Fruit fly (Drosophila melanogaster) whole organism, embryonic: ENCODE data around the gene wapl.
A peak's percentile ranks its signal among the peaks of the same experiment; 100 is the strongest.

Experiments
- Ada2b ChIP-seq: fragments of 200-800 bp; sonication (Bioruptor generic); IDR thresholded peaks from 2 replicates; pipeline ENCODE4 v1.3.6; 2022; ENCODE audit warnings: missing biosample characterization, missing genetic modification characterization
- Awh ChIP-seq: fragments of 200-800 bp; sonication (Bioruptor generic); IDR thresholded peaks from 2 replicates; pipeline ENCODE4, ENCODE4 v1.3.6; 2022; ENCODE audit warnings: missing biosample characterization, missing genetic modification characterization
- BtbVII ChIP-seq: fragments of 200-800 bp; sonication (Bioruptor generic); optimal IDR thresholded peaks from 3 replicates; lab custom pipeline; 2017; ENCODE audit warnings: missing biosample characterization, mild to moderate bottlenecking, missing genetic modification characterization
- CG1024 ChIP-seq: fragments of 200-800 bp; sonication (Bioruptor generic); IDR thresholded peaks from 2 replicates; pipeline ENCODE4 v1.3.6; 2022; ENCODE audit warnings: missing biosample characterization, missing genetic modification characterization
- CG10274 ChIP-seq: fragments of 200-800 bp; sonication (Bioruptor generic); optimal IDR thresholded peaks from 3 replicates; lab custom pipeline; 2017; ENCODE audit warnings: missing biosample characterization, mild to moderate bottlenecking, missing genetic modification characterization
- CG11695 ChIP-seq: fragments of 200-800 bp; sonication (Bioruptor generic); IDR thresholded peaks from 3 replicates; pipeline ENCODE4 v1.3.6; 2022; ENCODE audit warnings: missing biosample characterization, missing genetic modification characterization
- CG12236 ChIP-seq: fragments of 200-800 bp; sonication (Bioruptor generic); optimal IDR thresholded peaks from 2 replicates; lab custom pipeline; 2016; ENCODE audit warnings: missing biosample characterization, missing genetic modification characterization
- CG12942 ChIP-seq: fragments of 200-800 bp; sonication (Bioruptor generic); optimal IDR thresholded peaks from 3 replicates; lab custom pipeline; 2016; ENCODE audit warnings: missing biosample characterization, missing genetic modification characterization
- CG17186 ChIP-seq: fragments of 200-800 bp; sonication (Bioruptor generic); optimal IDR thresholded peaks from 3 replicates; lab custom pipeline; 2017; ENCODE audit warnings: missing biosample characterization, missing genetic modification reagents, missing genetic modification characterization
- CG17385 ChIP-seq: fragments of 200-800 bp; sonication (Bioruptor generic); optimal IDR thresholded peaks from 3 replicates; lab custom pipeline; 2018; ENCODE audit warnings: missing biosample characterization, mild to moderate bottlenecking, missing genetic modification characterization
- CG17568 ChIP-seq: fragments of 200-800 bp; sonication (Bioruptor generic); optimal IDR thresholded peaks from 2 replicates; lab custom pipeline; 2018; ENCODE audit warnings: missing biosample characterization, mild to moderate bottlenecking, missing genetic modification characterization, moderate library complexity
- CG2712 ChIP-seq: fragments of 200-800 bp; optimal IDR thresholded peaks from 3 replicates; lab custom pipeline; 2019; ENCODE audit warnings: missing biosample characterization, mild to moderate bottlenecking, missing genetic modification characterization, moderate library complexity
- CG30403 ChIP-seq: fragments of 200-800 bp; sonication (Bioruptor generic); optimal IDR thresholded peaks from 3 replicates; lab custom pipeline; 2016; ENCODE audit warnings: missing biosample characterization, missing genetic modification characterization
- CG32532 ChIP-seq: fragments of 200-800 bp; sonication (Bioruptor generic); IDR thresholded peaks from 2 replicates; pipeline ENCODE4 v1.3.6; 2022; ENCODE audit warnings: missing biosample characterization, missing genetic modification characterization
- CG32767 ChIP-seq: fragments of 200-800 bp; sonication (Bioruptor generic); IDR thresholded peaks from 2 replicates; pipeline ENCODE4 v1.3.6; 2022; ENCODE audit warnings: missing biosample characterization, missing genetic modification characterization
- CG6689 ChIP-seq: fragments of 200-800 bp; sonication (Bioruptor generic); IDR thresholded peaks from 2 replicates; pipeline ENCODE4 v1.3.6; 2022; ENCODE audit warnings: missing biosample characterization, missing genetic modification characterization
- CG6791 ChIP-seq: fragments of 200-800 bp; sonication (Bioruptor generic); IDR thresholded peaks from 3 replicates; pipeline ENCODE4 v1.3.6; 2022; ENCODE audit warnings: missing biosample characterization, missing genetic modification characterization; ENCODE audit not compliant: partially characterized antibody
- CG7839 ChIP-seq: fragments of 200-800 bp; sonication (Bioruptor generic); optimal IDR thresholded peaks from 3 replicates; lab custom pipeline; 2018; ENCODE audit warnings: missing biosample characterization, mild to moderate bottlenecking, missing genetic modification characterization, moderate library complexity
- CG8290 ChIP-seq, 3 experiments: fragments of 200-800 bp; sonication (Bioruptor generic); optimal IDR thresholded peaks; 2 replicates each; lab custom pipeline; 2016 to 2019; ENCODE audit warnings: missing biosample characterization in 3 of 3, missing genetic modification characterization in 3 of 3, mild to moderate bottlenecking in 2 of 3, moderate library complexity in 1 of 3
- E2f2 ChIP-seq: fragments of 200-800 bp; sonication (Bioruptor generic); IDR thresholded peaks from 2 replicates; pipeline ENCODE4 v1.3.6; 2022; ENCODE audit warnings: missing biosample characterization, missing genetic modification characterization
- Ets97D ChIP-seq: fragments of 200-800 bp; sonication (Bioruptor generic); optimal IDR thresholded peaks from 3 replicates; lab custom pipeline; 2016; ENCODE audit warnings: missing biosample characterization, missing genetic modification characterization
- H2.0 ChIP-seq: fragments of 200-800 bp; sonication (Bioruptor generic); IDR thresholded peaks from 2 replicates; pipeline ENCODE4 v1.3.6; 2022; ENCODE audit warnings: missing biosample characterization, missing genetic modification characterization
- HLH3B ChIP-seq: fragments of 200-800 bp; sonication (Bioruptor generic); IDR thresholded peaks from 2 replicates; pipeline ENCODE4 v1.3.6; 2022; ENCODE audit warnings: missing biosample characterization, missing genetic modification characterization
- Hr3 ChIP-seq: fragments of 200-800 bp; sonication (Bioruptor generic); optimal IDR thresholded peaks from 3 replicates; lab custom pipeline; 2016; ENCODE audit warnings: missing biosample characterization, missing genetic modification characterization
- Hsf ChIP-seq: fragments of 200-800 bp; sonication (Bioruptor generic); optimal IDR thresholded peaks from 3 replicates; lab custom pipeline; 2016; ENCODE audit warnings: missing biosample characterization, missing genetic modification characterization
- Med ChIP-seq: fragments of 200-800 bp; sonication (Bioruptor generic); peaks from one replicate; lab custom pipeline; 2016; ENCODE audit warnings: missing biosample characterization, missing genetic modification characterization, mild to moderate bottlenecking, inconsistent platforms, moderate library complexity
- Ptx1 ChIP-seq: fragments of 200-800 bp; sonication (Bioruptor generic); IDR thresholded peaks from 2 replicates; pipeline ENCODE4 v1.3.6; 2022; ENCODE audit warnings: missing biosample characterization, missing genetic modification characterization
- al ChIP-seq: fragments of 200-800 bp; sonication (Bioruptor generic); IDR thresholded peaks from 2 replicates; pipeline ENCODE4 v1.3.6; 2022; ENCODE audit warnings: missing biosample characterization, missing genetic modification characterization
- aop ChIP-seq: fragments of 200-800 bp; sonication (Bioruptor generic); IDR thresholded peaks from 2 replicates; pipeline ENCODE4 v1.3.6; 2022; ENCODE audit warnings: missing biosample characterization, missing genetic modification characterization
- ato ChIP-seq: fragments of 200-800 bp; sonication (Bioruptor generic); IDR thresholded peaks from 2 replicates; pipeline ENCODE4 v1.3.6; 2022; ENCODE audit warnings: missing biosample characterization, missing genetic modification characterization; ENCODE audit not compliant: partially characterized antibody
- cg ChIP-seq: fragments of 200-800 bp; sonication (Bioruptor generic); optimal IDR thresholded peaks from 3 replicates; lab custom pipeline; 2019; ENCODE audit warnings: missing biosample characterization, mild to moderate bottlenecking, missing genetic modification characterization, moderate library complexity
- chn ChIP-seq: fragments of 200-800 bp; sonication (Bioruptor generic); optimal IDR thresholded peaks from 2 replicates; lab custom pipeline; 2016; ENCODE audit warnings: missing biosample characterization, missing genetic modification characterization
- ci ChIP-seq: fragments of 200-800 bp; sonication (Bioruptor generic); IDR thresholded peaks from 3 replicates; pipeline ENCODE4 v1.3.6; 2022; ENCODE audit warnings: missing biosample characterization, missing genetic modification characterization
- dati ChIP-seq: fragments of 200-800 bp; sonication (Bioruptor generic); IDR thresholded peaks from 2 replicates; pipeline ENCODE4 v1.3.6; 2022; ENCODE audit warnings: missing biosample characterization, missing genetic modification characterization
- dysf ChIP-seq: fragments of 200-800 bp; sonication (Bioruptor generic); IDR thresholded peaks from 3 replicates; pipeline ENCODE4 v1.3.6; 2022; ENCODE audit warnings: missing biosample characterization, missing genetic modification characterization
- gsb-n ChIP-seq: fragments of 200-800 bp; sonication (Bioruptor generic); optimal IDR thresholded peaks from 3 replicates; lab custom pipeline; 2018; ENCODE audit warnings: missing biosample characterization, mild to moderate bottlenecking, missing genetic modification characterization
- hkb ChIP-seq, 2 experiments: fragments of 200-800 bp in 1 of 2; fragments of >200 bp in 1 of 2; sonication (Bioruptor generic) in 1 of 2; IDR thresholded peaks in 1 of 2; optimal IDR thresholded peaks in 1 of 2; 2 replicates each; pipeline versions ENCODE4 v1.3.6 to Lab custom; 2017 to 2022; ENCODE audit warnings: missing biosample characterization in 1 of 2, missing genetic modification characterization in 1 of 2
- lmd ChIP-seq: fragments of 200-800 bp; sonication (Bioruptor generic); IDR thresholded peaks from 2 replicates; pipeline ENCODE4 v1.3.6; 2022; ENCODE audit warnings: missing biosample characterization, missing genetic modification characterization
- luna ChIP-seq: fragments of 200-800 bp; sonication (Bioruptor generic); optimal IDR thresholded peaks from 2 replicates; lab custom pipeline; 2016; ENCODE audit warnings: missing biosample characterization, missing genetic modification characterization
- nerfin-2 ChIP-seq: fragments of 200-800 bp; sonication (Bioruptor generic); IDR thresholded peaks from 2 replicates; pipeline ENCODE4 v1.3.6; 2022; ENCODE audit warnings: missing biosample characterization, missing genetic modification characterization; ENCODE audit not compliant: partially characterized antibody
- p53 ChIP-seq: fragments of 200-800 bp; sonication (Bioruptor generic); optimal IDR thresholded peaks from 2 replicates; lab custom pipeline; 2016; ENCODE audit warnings: missing biosample characterization, missing genetic modification characterization
- prd ChIP-seq, 3 experiments: fragments of >200 bp in 2 of 3; fragments of 200-800 bp in 1 of 3; sonication (Bioruptor generic) in 1 of 3; optimal IDR thresholded peaks in 2 of 3; IDR thresholded peaks in 1 of 3; 2 replicates in 2 of 3; 3 replicates in 1 of 3; pipeline versions ENCODE4 v1.3.6 to Lab custom; 2017 to 2022; ENCODE audit warnings: missing biosample characterization in 1 of 3, missing genetic modification characterization in 1 of 3
- pzg ChIP-seq: fragments of 200-800 bp; sonication (Bioruptor generic); optimal IDR thresholded peaks from 3 replicates; lab custom pipeline; 2018; ENCODE audit warnings: missing biosample characterization, mild to moderate bottlenecking, missing genetic modification characterization, moderate library complexity
- rib ChIP-seq: fragments of 200-800 bp; sonication (Bioruptor generic); IDR thresholded peaks from 2 replicates; pipeline ENCODE4 v1.3.6; 2022; ENCODE audit warnings: missing biosample characterization, missing genetic modification characterization
- row ChIP-seq: fragments of 200-800 bp; sonication (Bioruptor generic); IDR thresholded peaks from 3 replicates; pipeline ENCODE4 v1.3.6; 2022; ENCODE audit warnings: missing biosample characterization, missing genetic modification characterization
- sc ChIP-seq, 3 experiments: fragments of >200 bp in 2 of 3; fragments of 200-800 bp in 1 of 3; sonication (Bioruptor generic) in 1 of 3; optimal IDR thresholded peaks; 2 replicates in 2 of 3; 3 replicates in 1 of 3; lab custom pipeline; 2017; ENCODE audit warnings: mild to moderate bottlenecking in 1 of 3, missing biosample characterization in 1 of 3, missing genetic modification characterization in 1 of 3, missing genetic modification reagents in 1 of 3
- seq ChIP-seq: fragments of 200-800 bp; sonication (Bioruptor generic); IDR thresholded peaks from 2 replicates; pipeline ENCODE4 v1.3.6; 2022; ENCODE audit warnings: missing biosample characterization, missing genetic modification characterization
- tgo ChIP-seq: fragments of 200-800 bp; sonication (Bioruptor generic); IDR thresholded peaks from 3 replicates; pipeline ENCODE4 v1.3.6; 2022; ENCODE audit warnings: missing biosample characterization, missing genetic modification characterization
- wor ChIP-seq: fragments of 200-800 bp; sonication (Bioruptor generic); IDR thresholded peaks from 2 replicates; pipeline ENCODE4 v1.3.6; 2022; ENCODE audit warnings: missing biosample characterization, missing genetic modification characterization

Gene wapl

DNA sequence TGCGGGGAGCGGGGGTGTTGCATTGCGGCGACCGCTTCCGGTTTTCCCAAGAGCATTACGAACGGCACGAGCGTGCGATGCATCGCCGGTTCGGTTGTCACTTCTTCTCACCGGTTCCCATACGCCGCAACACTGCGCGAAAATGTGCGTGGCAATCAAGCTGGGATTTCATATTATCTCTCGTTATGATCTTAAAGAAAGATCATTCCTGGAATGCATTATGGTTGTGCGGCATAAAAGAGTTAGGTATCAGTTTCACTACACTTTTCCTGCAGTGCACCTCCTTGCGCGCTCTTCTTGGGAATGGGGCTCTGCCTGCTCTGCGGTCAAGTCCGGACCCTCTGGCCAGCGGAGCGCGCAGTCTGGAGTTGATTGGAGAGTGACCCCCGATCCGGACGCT is 7.3 kb upstream of the wapl start (continued):
- TF ChIP-seq seq (GFP tag; lab: Robert Waterston, UW) (0 out of 2 replicates have a peak, but pooled peaks have one; percentile 10), CG17186 (GFP tag; lab: Kevin White, UChicago) (peak; percentile 28), gsb-n (peak; percentile 18), Ets97D (no peak), tgo (GFP tag; lab: Robert Waterston, UW) (0 out of 3 replicates have a peak, but pooled peaks have one; percentile 26), sc (optimal IDR thresholded peaks at IDR 0.05; lab: Kevin White, UChicago) (no peak), sc (GFP tag; optimal IDR thresholded peaks at IDR 0.05; lab: Kevin White, UChicago) (peak; percentile 21), lmd (GFP tag; lab: Robert Waterston, UW) (peak; percentile 58; the same call in 1 of the 2 replicates), nerfin-2 (GFP tag; lab: Robert Waterston, UW) (no peak), Awh (GFP tag; lab: Robert Waterston, UW) (peak; percentile 69), al (GFP tag; lab: Robert Waterston, UW) (no peak), Hsf (GFP tag; lab: Kevin White, UChicago) (peak; percentile 13), H2.0 (GFP tag; lab: Robert Waterston, UW) (peak; percentile 49), CG8290 (GFP tag; optimal IDR thresholded peaks at IDR 0.05; lab: Kevin White, UChicago) (no peak), CG8290 (tag; optimal IDR thresholded peaks at IDR 0.05; lab: Kevin White, UChicago) (peak in 1 of 2 experiments; percentile 46), dati (GFP tag; lab: Robert Waterston, UW) (peak; percentile 62; the same call in 1 of the 2 replicates), prd (optimal IDR thresholded peaks at IDR 0.05; lab: Kevin White, UChicago) (no peak), prd (GFP tag; IDR thresholded peaks at IDR 0.05; lab: Robert Waterston, UW) (peak; percentile 78; the same call in 2 of the 3 replicates), E2f2 (GFP tag; lab: Robert Waterston, UW) (peak; percentile 33; the same call in 1 of the 2 replicates), CG6689 (GFP tag; lab: Robert Waterston, UW) (peak; percentile 45; the same call in 1 of the 2 replicates), Ptx1 (GFP tag; lab: Robert Waterston, UW) (0 out of 2 replicates have a peak, but pooled peaks have one; percentile 14), CG12942 (GFP tag; lab: Kevin White, UChicago) (peak; percentile 9), chn (GFP tag; lab: Kevin White, UChicago) (peak; percentile 38), CG17385 (GFP tag; lab: Kevin White, UChicago) (peak; percentile 24), ato (GFP tag; lab: Robert Waterston, UW) (no peak), CG11695 (GFP tag; lab: Robert Waterston, UW) (no peak), CG2712 (tag; lab: Kevin White, UChicago) (peak; percentile 52), CG32767 (GFP tag; lab: Robert Waterston, UW) (peak; percentile 12; the same call in 1 of the 2 replicates), hkb (optimal IDR thresholded peaks at IDR 0.05; lab: Kevin White, UChicago) (no peak), hkb (GFP tag; IDR thresholded peaks at IDR 0.05; lab: Robert Waterston, UW) (peak; percentile 65), ci (peak; percentile 92), luna (GFP tag; lab: Kevin White, UChicago) (no peak), HLH3B (GFP tag; lab: Robert Waterston, UW) (peak; percentile 83), CG1024 (peak; percentile 47; the same call in 1 of the 2 replicates), row (peak; percentile 63), p53 (GFP tag; lab: Kevin White, UChicago) (no peak), dysf (GFP tag; lab: Robert Waterston, UW) (peak; percentile 45; the same call in 2 of the 3 replicates), BtbVII (GFP tag; lab: Kevin White, UChicago) (no peak), aop (GFP tag; lab: Robert Waterston, UW) (0 out of 2 replicates have a peak, but pooled peaks have one; percentile 26), CG30403 (peak; percentile 43), Ada2b (GFP tag; lab: Robert Waterston, UW) (peak; percentile 43), cg (GFP tag; lab: Kevin White, UChicago) (no peak), rib (GFP tag; lab: Robert Waterston, UW) (no peak), CG7839 (tag; lab: Kevin White, UChicago) (peak; percentile 8), CG12236 (GFP tag; lab: Kevin White, UChicago) (no peak), Hr3 (peak; percentile 42), Med (GFP tag; lab: Kevin White, UChicago) (peak; percentile 11), CG32532 (GFP tag; lab: Robert Waterston, UW) (0 out of 2 replicates have a peak, but pooled peaks have one; percentile 5), wor (peak; percentile 74), CG10274 (GFP tag; lab: Kevin White, UChicago) (no peak), pzg (GFP tag; lab: Kevin White, UChicago) (no peak), CG17568 (GFP tag; lab: Kevin White, UChicago) (no peak), CG6791 (no peak)
